Fruit fly (Drosophila melanogaster) whole organism, embryonic: ENCODE data around the gene zyd.
A peak's percentile ranks its signal among the peaks of the same experiment; 100 is the strongest.

Experiments used
- Atf-2 ChIP-seq: fragments of 200-800 bp; sonication (Bioruptor generic); optimal IDR thresholded peaks from 2 replicates; lab custom pipeline; 2016; ENCODE audit warnings: missing biosample characterization, missing genetic modification characterization
- B-H1 ChIP-seq: fragments of 200-800 bp; sonication (Bioruptor generic); IDR thresholded peaks from 3 replicates; pipeline ENCODE4 v1.3.6; 2022; ENCODE audit warnings: missing biosample characterization, missing genetic modification characterization
- CG10543 ChIP-seq: fragments of 200-800 bp; sonication (Bioruptor generic); optimal IDR thresholded peaks from 3 replicates; lab custom pipeline; 2017; ENCODE audit warnings: missing biosample characterization, mild to moderate bottlenecking, missing genetic modification characterization, moderate library complexity
- CG10979 ChIP-seq: fragments of 200-800 bp; sonication (Bioruptor generic); optimal IDR thresholded peaks from 2 replicates; lab custom pipeline; 2018; ENCODE audit warnings: missing biosample characterization, mild to moderate bottlenecking, missing genetic modification characterization, moderate library complexity
- CG12942 ChIP-seq: fragments of 200-800 bp; sonication (Bioruptor generic); optimal IDR thresholded peaks from 3 replicates; lab custom pipeline; 2016; ENCODE audit warnings: missing biosample characterization, missing genetic modification characterization
- CG15514 ChIP-seq: fragments of 200-800 bp; sonication (Bioruptor generic); optimal IDR thresholded peaks from 3 replicates; lab custom pipeline; 2017; ENCODE audit warnings: missing biosample characterization, missing genetic modification characterization, mild to moderate bottlenecking, moderate library complexity, missing genetic modification reagents
- CG1602 ChIP-seq: fragments of 200-800 bp; sonication (Bioruptor generic); optimal IDR thresholded peaks from 3 replicates; lab custom pipeline; 2016; ENCODE audit warnings: missing biosample characterization, missing genetic modification characterization
- CG16863 ChIP-seq: fragments of 200-800 bp; sonication (Bioruptor generic); optimal IDR thresholded peaks from 3 replicates; lab custom pipeline; 2016; ENCODE audit warnings: missing biosample characterization, missing genetic modification characterization
- CG17359 ChIP-seq: fragments of 200-800 bp; sonication (Bioruptor generic); optimal IDR thresholded peaks from 3 replicates; lab custom pipeline; 2018; ENCODE audit warnings: missing biosample characterization, mild to moderate bottlenecking, missing genetic modification characterization, moderate library complexity
- CG17912 ChIP-seq: fragments of 200-800 bp; sonication (Bioruptor generic); optimal IDR thresholded peaks from 2 replicates; lab custom pipeline; 2018; ENCODE audit warnings: missing biosample characterization, mild to moderate bottlenecking, missing genetic modification characterization
- CG18476 ChIP-seq: fragments of 200-800 bp; sonication (Bioruptor generic); optimal IDR thresholded peaks from 2 replicates; lab custom pipeline; 2016; ENCODE audit warnings: missing biosample characterization, mild to moderate bottlenecking, missing genetic modification characterization
- CG2678 ChIP-seq: fragments of 200-800 bp; sonication (Bioruptor generic); optimal IDR thresholded peaks from 3 replicates; lab custom pipeline; 2019; ENCODE audit warnings: missing biosample characterization, mild to moderate bottlenecking, missing genetic modification characterization, moderate library complexity
- CG3163 ChIP-seq: fragments of 200-800 bp; sonication (Bioruptor generic); optimal IDR thresholded peaks from 3 replicates; lab custom pipeline; 2016; ENCODE audit warnings: missing biosample characterization, missing genetic modification characterization
- CG3407 ChIP-seq: fragments of 200-800 bp; sonication (Bioruptor generic); optimal IDR thresholded peaks from 2 replicates; lab custom pipeline; 2018; ENCODE audit warnings: missing biosample characterization, mild to moderate bottlenecking, missing genetic modification characterization
- CG34422 ChIP-seq: fragments of 200-800 bp; sonication (Bioruptor generic); IDR thresholded peaks from 3 replicates; pipeline ENCODE4 v1.3.6; 2022; ENCODE audit warnings: missing biosample characterization, missing genetic modification characterization
- CG5180 ChIP-seq: fragments of 200-800 bp; sonication (Bioruptor generic); optimal IDR thresholded peaks from 3 replicates; lab custom pipeline; 2017; ENCODE audit warnings: missing biosample characterization, missing genetic modification characterization, mild to moderate bottlenecking, moderate library complexity, missing genetic modification reagents
- CG5245 ChIP-seq: fragments of 200-800 bp; sonication (Bioruptor generic); optimal IDR thresholded peaks from 3 replicates; lab custom pipeline; 2016; ENCODE audit warnings: missing biosample characterization, missing genetic modification characterization
- CG6654 ChIP-seq: fragments of 200-800 bp; sonication (Bioruptor generic); optimal IDR thresholded peaks from 2 replicates; lab custom pipeline; 2017; ENCODE audit warnings: missing biosample characterization, mild to moderate bottlenecking, missing genetic modification characterization
- CG9727 ChIP-seq: fragments of 200-800 bp; sonication (Bioruptor generic); optimal IDR thresholded peaks from 3 replicates; lab custom pipeline; 2017; ENCODE audit warnings: missing biosample characterization, mild to moderate bottlenecking, missing genetic modification characterization
- CG9797 ChIP-seq: fragments of 200-800 bp; sonication (Bioruptor generic); optimal IDR thresholded peaks from 3 replicates; lab custom pipeline; 2018; ENCODE audit warnings: missing biosample characterization, mild to moderate bottlenecking, missing genetic modification characterization
- CG9817 ChIP-seq: fragments of 200-800 bp; sonication (Bioruptor generic); optimal IDR thresholded peaks from 2 replicates; lab custom pipeline; 2018; ENCODE audit warnings: missing biosample characterization, mild to moderate bottlenecking, missing genetic modification characterization, moderate library complexity
- Dll ChIP-seq: fragments of 200-800 bp; sonication (Bioruptor generic); IDR thresholded peaks from 4 replicates; pipeline ENCODE4 v1.3.6; 2022; ENCODE audit warnings: missing biosample characterization, missing genetic modification characterization; ENCODE audit not compliant: partially characterized antibody
- Dref ChIP-seq: fragments of 200-800 bp; sonication (Bioruptor generic); IDR thresholded peaks from 2 replicates; pipeline ENCODE4 v1.3.6; 2022; ENCODE audit warnings: missing biosample characterization, missing genetic modification characterization
- ERR ChIP-seq: fragments of 200-800 bp; sonication (Bioruptor generic); optimal IDR thresholded peaks from 2 replicates; lab custom pipeline; 2016; ENCODE audit warnings: missing biosample characterization, missing genetic modification characterization
- Gug ChIP-seq: fragments of 200-800 bp; sonication (Bioruptor generic); IDR thresholded peaks from 4 replicates; pipeline ENCODE4 v1.3.6; 2022; ENCODE audit warnings: missing biosample characterization, missing genetic modification characterization
- NfI ChIP-seq: fragments of 200-800 bp; sonication (Bioruptor generic); optimal IDR thresholded peaks from 3 replicates; lab custom pipeline; 2018; ENCODE audit warnings: missing biosample characterization, mild to moderate bottlenecking, missing genetic modification characterization, moderate library complexity
- Sry-β ChIP-seq: fragments of 200-800 bp; sonication (Bioruptor generic); optimal IDR thresholded peaks from 2 replicates; lab custom pipeline; 2018; ENCODE audit warnings: missing biosample characterization, mild to moderate bottlenecking, missing genetic modification characterization, moderate library complexity
- Sry-δ ChIP-seq: fragments of 200-800 bp; sonication (Bioruptor generic); optimal IDR thresholded peaks from 2 replicates; lab custom pipeline; 2016; ENCODE audit warnings: missing biosample characterization, missing genetic modification characterization
- Xbp1 ChIP-seq: fragments of 200-800 bp; sonication (Bioruptor generic); optimal IDR thresholded peaks from 3 replicates; lab custom pipeline; 2016; ENCODE audit warnings: missing biosample characterization, mild to moderate bottlenecking, missing genetic modification characterization
- ab ChIP-seq: fragments of 200-800 bp; sonication (Bioruptor generic); optimal IDR thresholded peaks from 2 replicates; lab custom pipeline; 2016; ENCODE audit warnings: missing biosample characterization, missing genetic modification characterization
- abd-A ChIP-seq: fragments of 200-800 bp; sonication (Bioruptor generic); optimal IDR thresholded peaks from 3 replicates; lab custom pipeline; 2019; ENCODE audit warnings: missing biosample characterization, mild to moderate bottlenecking, missing genetic modification characterization, moderate library complexity
- ato ChIP-seq: fragments of 200-800 bp; sonication (Bioruptor generic); IDR thresholded peaks from 2 replicates; pipeline ENCODE4 v1.3.6; 2022; ENCODE audit warnings: missing biosample characterization, missing genetic modification characterization; ENCODE audit not compliant: partially characterized antibody
- crc ChIP-seq: fragments of 200-800 bp; sonication (Bioruptor generic); optimal IDR thresholded peaks from 2 replicates; lab custom pipeline; 2016; ENCODE audit warnings: missing biosample characterization, missing genetic modification characterization
- dmrt11E ChIP-seq: fragments of 200-800 bp; sonication (Bioruptor generic); optimal IDR thresholded peaks from 3 replicates; lab custom pipeline; 2018; ENCODE audit warnings: missing biosample characterization, mild to moderate bottlenecking, missing genetic modification characterization, moderate library complexity
- fd64A ChIP-seq: fragments of 200-800 bp; sonication (Bioruptor generic); optimal IDR thresholded peaks from 3 replicates; lab custom pipeline; 2018; ENCODE audit warnings: missing biosample characterization, mild to moderate bottlenecking, missing genetic modification characterization
- grau ChIP-seq: fragments of 200-800 bp; optimal IDR thresholded peaks from 3 replicates; lab custom pipeline; 2019; ENCODE audit warnings: missing biosample characterization, mild to moderate bottlenecking, missing genetic modification characterization, moderate library complexity
- h ChIP-seq: fragments of >200 bp; optimal IDR thresholded peaks from 2 replicates; lab custom pipeline; 2017
- ken ChIP-seq: fragments of 200-800 bp; sonication (Bioruptor generic); IDR thresholded peaks from 3 replicates; pipeline ENCODE4 v1.3.6; 2022; ENCODE audit warnings: missing biosample characterization, missing genetic modification characterization
- nerfin-1 ChIP-seq: fragments of 200-800 bp; sonication (Bioruptor generic); optimal IDR thresholded peaks from 3 replicates; lab custom pipeline; 2019; ENCODE audit warnings: missing biosample characterization, mild to moderate bottlenecking, missing genetic modification characterization, moderate library complexity
- onecut ChIP-seq: fragments of 200-800 bp; sonication (Bioruptor generic); IDR thresholded peaks from 2 replicates; pipeline ENCODE4 v1.3.6; 2022; ENCODE audit warnings: missing biosample characterization, missing genetic modification characterization
- org-1 ChIP-seq: fragments of 200-800 bp; sonication (Bioruptor generic); optimal IDR thresholded peaks from 2 replicates; lab custom pipeline; 2017; ENCODE audit warnings: missing biosample characterization, missing genetic modification characterization
- row ChIP-seq: fragments of 200-800 bp; sonication (Bioruptor generic); IDR thresholded peaks from 3 replicates; pipeline ENCODE4 v1.3.6; 2022; ENCODE audit warnings: missing biosample characterization, missing genetic modification characterization
- scrt ChIP-seq: fragments of 200-800 bp; sonication (Bioruptor generic); optimal IDR thresholded peaks from 2 replicates; lab custom pipeline; 2018; ENCODE audit warnings: missing biosample characterization, mild to moderate bottlenecking, missing genetic modification characterization, moderate library complexity
- sens-2 ChIP-seq: fragments of 200-800 bp; sonication (Bioruptor generic); IDR thresholded peaks from 2 replicates; pipeline ENCODE4 v1.3.6; 2022; ENCODE audit warnings: missing biosample characterization, missing genetic modification characterization
- sim ChIP-seq: fragments of 200-800 bp; sonication (Bioruptor generic); IDR thresholded peaks from 2 replicates; pipeline ENCODE4 v1.3.6; 2022; ENCODE audit warnings: missing biosample characterization, missing genetic modification characterization
- slbo ChIP-seq: fragments of 200-800 bp; sonication (Bioruptor generic); IDR thresholded peaks from 2 replicates; pipeline ENCODE4 v1.3.6; 2022; ENCODE audit warnings: missing biosample characterization, missing genetic modification characterization
- unc-4 ChIP-seq: fragments of 200-800 bp; sonication (Bioruptor generic); IDR thresholded peaks from 2 replicates; pipeline ENCODE4 v1.3.6; 2022; ENCODE audit warnings: missing biosample characterization, missing genetic modification characterization; ENCODE audit not compliant: partially characterized antibody
- vfl ChIP-seq: fragments of 200-800 bp; sonication (Bioruptor generic); optimal IDR thresholded peaks from 2 replicates; lab custom pipeline; 2016; ENCODE audit warnings: missing biosample characterization, missing genetic modification characterization
- zf30C ChIP-seq: fragments of 200-800 bp; sonication (Bioruptor generic); optimal IDR thresholded peaks from 3 replicates; lab custom pipeline; 2018; ENCODE audit warnings: missing biosample characterization, mild to moderate bottlenecking, missing genetic modification characterization

The zyd gene

dm6 chrX:23004598-23005469 lies 17.9 kb upstream of the zyd start, which contains the start of the genes stnA and stnB (continued):
- TF ChIP-seq CG34422 (GFP tag; lab: Robert Waterston, UW) (no peak), NfI (peak; percentile 28), CG5245 (GFP tag; lab: Kevin White, UChicago) (no peak), zf30C (GFP tag; lab: Kevin White, UChicago) (no peak), ab (GFP tag; lab: Kevin White, UChicago) (no peak), nerfin-1 (tag; lab: Kevin White, UChicago) (no peak), CG3163 (GFP tag; lab: Kevin White, UChicago) (no peak), unc-4 (GFP tag; lab: Robert Waterston, UW) (no peak), grau (tag; lab: Kevin White, UChicago) (peak; percentile 47), CG10543 (GFP tag; lab: Kevin White, UChicago) (peak; percentile 16), Dref (GFP tag; lab: Robert Waterston, UW) (no peak), Sry-δ (GFP tag; lab: Kevin White, UChicago) (no peak), abd-A (tag; lab: Kevin White, UChicago) (peak; percentile 32), CG9727 (GFP tag; lab: Kevin White, UChicago) (no peak)

- TF ChIP-seq CG12942 (no peak), vfl (GFP tag; lab: Kevin White, UChicago) (no peak), ERR (GFP tag; lab: Kevin White, UChicago) (no peak), Atf-2 (GFP tag; lab: Kevin White, UChicago) (no peak), CG10979 (tag; lab: Kevin White, UChicago) (no peak), Dll (GFP tag; lab: Robert Waterston, UW) (no peak), ato (GFP tag; lab: Robert Waterston, UW) (no peak), crc (GFP tag; lab: Kevin White, UChicago) (no peak), ken (GFP tag; lab: Robert Waterston, UW) (no peak), org-1 (no peak), h (lab: Kevin White, UChicago) (no peak), nerfin-1 (tag; lab: Kevin White, UChicago) (no peak), row (peak; percentile 53; the same call in 2 of the 3 replicates), Sry-β (peak; percentile 65), CG17359 (tag; lab: Kevin White, UChicago) (no peak), CG15514 (peak; percentile 98), CG3407 (GFP tag; lab: Kevin White, UChicago) (no peak), fd64A (no peak), Xbp1 (GFP tag; lab: Kevin White, UChicago) (no peak), slbo (0 out of 2 replicates have a peak, but pooled peaks have one; percentile 28), CG18476 (GFP tag; lab: Kevin White, UChicago) (no peak), dmrt11E (no peak), B-H1 (GFP tag; lab: Robert Waterston, UW) (no peak)
- TF ChIP-seq, all 482 proteins: peak for 4
These were observed 15.8 kb upstream of the zyd start for dm6 chrX:23006925-23007324.

- TF ChIP-seq sens-2 (GFP tag; lab: Robert Waterston, UW) (no peak), CG9797 (GFP tag; lab: Kevin White, UChicago) (peak; percentile 2), CG9817 (tag; lab: Kevin White, UChicago) (peak; percentile 19), sim (GFP tag; lab: Robert Waterston, UW) (no peak), CG1602 (no peak), CG16863 (GFP tag; lab: Kevin White, UChicago) (no peak), onecut (GFP tag; lab: Robert Waterston, UW) (no peak), CG2678 (peak; percentile 42), Gug (no peak; the same call in 3 of the 4 replicates), CG17912 (no peak), scrt (GFP tag; lab: Kevin White, UChicago) (no peak), CG6654 (GFP tag; lab: Kevin White, UChicago) (no peak), CG5180 (GFP tag; lab: Kevin White, UChicago) (no peak)
These were observed 15.3 kb upstream of the zyd start for dm6 chrX:23007399-23007798.
